Fruit fly (Drosophila melanogaster) whole organism: ENCODE measurements around the gene CG43083.

Experiments used
- pan ChIP-seq: fragments of >200 bp; optimal IDR thresholded peaks from 2 replicates; lab custom pipeline; 2017
- psq ChIP-seq: fragments of >200 bp; optimal IDR thresholded peaks from 2 replicates; lab custom pipeline; 2017

DNA sequence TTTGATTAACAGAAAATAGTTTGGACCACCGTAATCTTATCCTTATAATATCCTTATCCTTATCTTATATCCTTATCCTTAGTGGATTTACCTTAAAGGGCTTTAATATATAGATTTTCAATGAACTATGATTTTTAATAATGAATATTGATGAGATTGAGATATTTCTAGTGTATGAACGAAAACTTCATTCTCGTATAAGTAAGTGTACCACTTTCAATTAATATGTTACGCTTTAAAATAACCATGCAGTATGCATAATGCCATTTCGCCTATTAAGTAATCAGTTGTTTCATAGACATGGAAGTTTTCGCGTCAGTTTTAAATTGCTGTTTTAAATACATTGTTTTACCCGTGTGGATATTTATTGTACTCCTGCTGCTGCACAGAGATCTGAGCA is 31.0 kb downstream of the CG43083 start, which contains the start of gene CG7304:
- TF ChIP-seq psq (lab: Kevin White, UChicago): no peak
- TF ChIP-seq pan (lab: Kevin White, UChicago): no peak
